Worm (Caenorhabditis elegans): ENCODE data around the gene T25B2.2.

ce11 chrX:6128773-6129172 is 40.7 kb upstream of the T25B2.2 start:
- TF ChIP-seq med-1 (GFP tag; optimal IDR thresholded peaks at IDR 0.05; ENCODE audit: insufficient read depth) (no peak), flt-1 (GFP tag; IDR thresholded peaks at IDR 0.05) (no peak)
